Worm (Caenorhabditis elegans): Measurements from ENCODE around the gene F38B2.3.

Gene F38B2.3

ce11 chrX:11252429-11252828 is 33.7 kb downstream of the F38B2.3 start (continued):
- TF ChIP-seq sox-4 (tag; optimal IDR thresholded peaks at IDR 0.05) (peak; percentile 45), C38D4.7 (GFP tag; optimal IDR thresholded peaks at IDR 0.05) (peak; percentile 46), ceh-9 (tag; optimal IDR thresholded peaks at IDR 0.05) (no peak), elt-2 (tag; optimal IDR thresholded peaks at IDR 0.05) (peak; percentile 74), C08G9.2 (tag; optimal IDR thresholded peaks at IDR 0.05) (peak; percentile 56), ceh-30 (tag; optimal IDR thresholded peaks at IDR 0.05) (no peak), nfya-1 (tag; optimal IDR thresholded peaks at IDR 0.05) (peak; percentile 20), K09A11.1 (tag; optimal IDR thresholded peaks at IDR 0.05; ENCODE audit: insufficient read depth) (peak; percentile 33), fkh-10 (GFP tag; optimal IDR thresholded peaks at IDR 0.05) (no peak), gmeb-2 (tag; optimal IDR thresholded peaks at IDR 0.05) (peak; percentile 46), unc-86 (tag; optimal IDR thresholded peaks at IDR 0.05) (peak; percentile 30), pha-2 (tag; optimal IDR thresholded peaks at IDR 0.05) (no peak), K02D7.2 (tag; optimal IDR thresholded peaks at IDR 0.05) (peak; percentile 60), lin-11 (tag; optimal IDR thresholded peaks at IDR 0.05) (peak; percentile 48), fkh-6 (tag; optimal IDR thresholded peaks at IDR 0.05) (peak; percentile 61), dmd-4 (tag; optimal IDR thresholded peaks at IDR 0.05; ENCODE audit: borderline replicate concordance) (no peak), ceh-22 (tag; optimal IDR thresholded peaks at IDR 0.05) (no peak), odd-2 (tag; optimal IDR thresholded peaks at IDR 0.05) (no peak), hlh-8 (tag; optimal IDR thresholded peaks at IDR 0.05) (no peak), unc-55 (GFP tag; optimal IDR thresholded peaks at IDR 0.05) (no peak), ceh-18 (tag; optimal IDR thresholded peaks at IDR 0.05) (peak; percentile 53), syd-9 (tag; optimal IDR thresholded peaks at IDR 0.05) (peak; percentile 31), madf-2 (tag; optimal IDR thresholded peaks at IDR 0.05) (peak; percentile 56)

- TF ChIP-seq mec-3 (tag; optimal IDR thresholded peaks at IDR 0.05; ENCODE audit: borderline replicate concordance) = no peak
- TF ChIP-seq C38D4.7 (GFP tag; optimal IDR thresholded peaks at IDR 0.05) = no peak
- no peak for TF ChIP-seq fkh-10 (GFP tag; optimal IDR thresholded peaks at IDR 0.05)
- TF ChIP-seq pax-1 (tag; optimal IDR thresholded peaks at IDR 0.05) = no peak
- no peak for TF ChIP-seq zip-5 (tag; optimal IDR thresholded peaks at IDR 0.05)
- no peak for TF ChIP-seq lim-6 (tag; optimal IDR thresholded peaks at IDR 0.05)
- TF ChIP-seq syd-9 (tag; optimal IDR thresholded peaks at IDR 0.05) = no peak
These were observed 34.2 kb downstream of the F38B2.3 start for ce11 chrX:11251928-11252327.

- TF ChIP-seq ama-1 (optimal IDR thresholded peaks at IDR 0.05) (no peak), ceh-2 (tag; optimal IDR thresholded peaks at IDR 0.05) (no peak), pqm-1 (tag; optimal IDR thresholded peaks at IDR 0.05) (no peak), elt-2 (tag; optimal IDR thresholded peaks at IDR 0.05) (peak; percentile 83)
These were observed 35.2 kb downstream of the F38B2.3 start for ce11 chrX:11250983-11251382.

- TF ChIP-seq K09A11.1 (tag; optimal IDR thresholded peaks at IDR 0.05; ENCODE audit: insufficient read depth) (no peak), hlh-13 (GFP tag; optimal IDR thresholded peaks at IDR 0.05) (no peak)
These were observed 36.8 kb downstream of the F38B2.3 start for ce11 chrX:11249392-11249791.

ce11 chrX:11248083-11248482 is 38.1 kb downstream of the F38B2.3 start:
- peak; percentile 19 for TF ChIP-seq ref-2 (tag; optimal IDR thresholded peaks at IDR 0.05)
- no peak for TF ChIP-seq gmeb-2 (tag; optimal IDR thresholded peaks at IDR 0.05)
- TF ChIP-seq tbx-2 (tag; optimal IDR thresholded peaks at IDR 0.05) = peak; percentile 47
- TF ChIP-seq ceh-18 (tag; optimal IDR thresholded peaks at IDR 0.05) = peak; percentile 17
- TF ChIP-seq lin-11 (tag; optimal IDR thresholded peaks at IDR 0.05) = no peak
- no peak for TF ChIP-seq sox-2 (GFP tag; IDR thresholded peaks at IDR 0.05)
- TF ChIP-seq C08G9.2 (tag; optimal IDR thresholded peaks at IDR 0.05) = peak; percentile 44
- TF ChIP-seq che-1 (tag; optimal IDR thresholded peaks at IDR 0.05) = no peak
- no peak for TF ChIP-seq nhr-11 (tag; optimal IDR thresholded peaks at IDR 0.05)
- no peak for TF ChIP-seq ahr-1 (tag; optimal IDR thresholded peaks at IDR 0.05)
- TF ChIP-seq elt-2 (tag; optimal IDR thresholded peaks at IDR 0.05) = peak; percentile 3
- no peak for TF ChIP-seq unc-86 (tag; optimal IDR thresholded peaks at IDR 0.05)
- TF ChIP-seq ceh-9 (tag; optimal IDR thresholded peaks at IDR 0.05) = no peak
- no peak for TF ChIP-seq odd-2 (tag; optimal IDR thresholded peaks at IDR 0.05)
- TF ChIP-seq K09A11.1 (tag; optimal IDR thresholded peaks at IDR 0.05; ENCODE audit: insufficient read depth) = no peak
- peak; percentile 75 for TF ChIP-seq hlh-6 (tag; optimal IDR thresholded peaks at IDR 0.05)
- TF ChIP-seq pha-4 (tag; optimal IDR thresholded peaks at IDR 0.05) = no peak
- peak; percentile 40 for TF ChIP-seq ceh-31 (tag; optimal IDR thresholded peaks at IDR 0.05)
- no peak for TF ChIP-seq ceh-30 (tag; optimal IDR thresholded peaks at IDR 0.05)
- TF ChIP-seq F13H6.1 (tag; optimal IDR thresholded peaks at IDR 0.05) = no peak
- TF ChIP-seq ceh-2 (tag; optimal IDR thresholded peaks at IDR 0.05) = peak; percentile 59
- peak; percentile 27 for TF ChIP-seq dve-1 (tag; optimal IDR thresholded peaks at IDR 0.05)
- no peak for TF ChIP-seq ztf-16 (tag; optimal IDR thresholded peaks at IDR 0.05)
- no peak for TF ChIP-seq unc-3 (GFP tag; conservative IDR thresholded peaks at IDR 0.05)
- TF ChIP-seq unc-3 (tag; optimal IDR thresholded peaks at IDR 0.05) = no peak
- TF ChIP-seq zip-5 (tag; optimal IDR thresholded peaks at IDR 0.05) = no peak

Data from whole organism, late embryonic.